Fruit fly (Drosophila melanogaster): ENCODE results near the gene CG15756.

The CG15756 gene

DNA sequence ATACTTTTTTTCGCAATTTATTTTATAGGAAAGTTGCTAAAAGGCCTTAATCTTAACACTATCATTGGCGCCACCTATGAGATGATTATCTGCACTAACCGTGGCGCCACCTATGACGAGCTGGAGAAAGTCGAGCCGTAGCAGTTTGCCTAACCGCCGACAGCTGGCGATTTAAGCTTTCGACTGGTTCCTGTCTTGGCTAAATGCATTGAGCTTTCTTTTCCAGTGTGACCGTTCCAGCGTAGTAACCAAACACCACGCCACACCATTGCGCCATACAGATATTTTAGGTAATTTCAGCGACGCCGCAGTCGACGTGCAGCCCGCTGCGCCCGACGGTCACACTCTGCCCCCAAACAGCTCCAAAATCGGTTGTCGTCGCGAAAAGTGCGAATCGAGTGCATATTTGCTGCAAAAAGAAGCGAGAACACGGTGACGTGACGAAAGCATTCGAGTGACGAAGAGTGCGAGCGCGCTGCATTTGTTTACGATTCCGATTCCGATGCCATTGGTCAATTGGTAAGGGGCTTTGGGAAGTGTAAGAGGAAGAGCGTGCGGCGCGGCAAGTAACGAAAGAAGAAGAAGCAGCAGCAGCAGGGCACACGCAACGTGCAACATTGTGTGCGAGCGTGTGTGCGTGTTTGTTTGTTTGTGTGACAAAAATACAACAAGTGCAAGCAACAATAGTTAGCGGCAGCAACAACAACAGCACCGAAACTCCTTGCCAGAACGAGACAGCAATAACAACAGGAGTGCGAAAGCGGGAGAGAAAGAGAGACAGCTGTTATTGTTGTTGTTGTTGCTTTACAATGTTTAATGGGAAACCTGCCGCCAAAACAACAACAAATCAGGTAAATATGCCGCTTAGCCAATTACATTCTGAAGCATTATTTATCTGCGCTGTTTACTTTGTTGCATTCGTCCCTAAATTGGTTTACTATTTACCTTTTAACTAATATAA, 29.6 kb downstream of the CG15756 start, which contains the start of the genes CG46311 and Tpst (continued):
- TF ChIP-seq CG17359 (tag; optimal IDR thresholded peaks at IDR 0.05), result peak; percentile 71
- peak; percentile 6 for TF ChIP-seq CG2875 (GFP tag; optimal IDR thresholded peaks at IDR 0.05)
- no peak for TF ChIP-seq CG1529 (GFP tag; optimal IDR thresholded peaks at IDR 0.05)
- TF ChIP-seq PHDP (tag; optimal IDR thresholded peaks at IDR 0.05), result peak; percentile 3
- TF ChIP-seq CG13296 (GFP tag; optimal IDR thresholded peaks at IDR 0.05), result no peak
- TF ChIP-seq Deaf1 (tag; optimal IDR thresholded peaks at IDR 0.05), result peak; percentile 65
- TF ChIP-seq sob (GFP tag; IDR thresholded peaks at IDR 0.05), result peak; percentile 58; the same call in 1 of the 2 replicates
- no peak for TF ChIP-seq CG3407 (GFP tag; optimal IDR thresholded peaks at IDR 0.05)
- TF ChIP-seq CG18599 (GFP tag; optimal IDR thresholded peaks at IDR 0.05), result peak; percentile 63
- TF ChIP-seq onecut (GFP tag; IDR thresholded peaks at IDR 0.05), result peak; percentile 61
- TF ChIP-seq CG3065 (GFP tag; optimal IDR thresholded peaks at IDR 0.05), result peak; percentile 13
- TF ChIP-seq ham (GFP tag; IDR thresholded peaks at IDR 0.05), result no peak
- peak; percentile 38; the same call in 1 of the 2 replicates for TF ChIP-seq E2f1 (GFP tag; IDR thresholded peaks at IDR 0.05)
- TF ChIP-seq CG34224 (GFP tag; IDR thresholded peaks at IDR 0.05; ENCODE audit: partially characterized antibody), result peak; percentile 26; the same call in 1 of the 3 replicates
- peak; percentile 47 for TF ChIP-seq Dip3 (GFP tag; optimal IDR thresholded peaks at IDR 0.05)
- TF ChIP-seq Meics (GFP tag; optimal IDR thresholded peaks at IDR 0.05), result peak; percentile 69
- no peak for TF ChIP-seq CG2202 (tag; optimal IDR thresholded peaks at IDR 0.05)
- TF ChIP-seq zf30C (GFP tag; optimal IDR thresholded peaks at IDR 0.05), result no peak
- TF ChIP-seq Dbx (GFP tag; IDR thresholded peaks at IDR 0.05), result peak; percentile 60; the same call in 2 of the 3 replicates
- TF ChIP-seq Hr39 (optimal IDR thresholded peaks at IDR 0.05), result no peak
- TF ChIP-seq CG32767 (GFP tag; IDR thresholded peaks at IDR 0.05), result no peak
- TF ChIP-seq ase (GFP tag; IDR thresholded peaks at IDR 0.05), result peak; percentile 73
- peak; percentile 72 for TF ChIP-seq bab2 (GFP tag; optimal IDR thresholded peaks at IDR 0.05)
- 0 out of 2 replicates have a peak, but pooled peaks have one; percentile 19 for TF ChIP-seq Taf1 (GFP tag; IDR thresholded peaks at IDR 0.05)
- TF ChIP-seq phol (tag; optimal IDR thresholded peaks at IDR 0.05), result peak; percentile 37
- TF ChIP-seq Adf1 (GFP tag; IDR thresholded peaks at IDR 0.05), result peak; percentile 89
- TF ChIP-seq CG18011 (GFP tag; optimal IDR thresholded peaks at IDR 0.05), result no peak
- TF ChIP-seq sna (GFP tag; IDR thresholded peaks at IDR 0.05; ENCODE audit: partially characterized antibody), result 0 out of 2 replicates have a peak, but pooled peaks have one; percentile 34
- peak; percentile 21 for TF ChIP-seq CG10431 (GFP tag; optimal IDR thresholded peaks at IDR 0.05)
- TF ChIP-seq Hey (tag; optimal IDR thresholded peaks at IDR 0.05), result no peak
- TF ChIP-seq CG6791 (GFP tag; IDR thresholded peaks at IDR 0.05; ENCODE audit: partially characterized antibody), result 0 out of 3 replicates have a peak, but pooled peaks have one; percentile 62
- TF ChIP-seq NC2α (GFP tag; optimal IDR thresholded peaks at IDR 0.05), result peak; percentile 46
- 0 out of 2 replicates have a peak, but pooled peaks have one; percentile 42 for TF ChIP-seq CG31441 (GFP tag; IDR thresholded peaks at IDR 0.05)
- no peak for TF ChIP-seq gsb-n (tag; optimal IDR thresholded peaks at IDR 0.05)
- peak; percentile 27; the same call in 1 of the 2 replicates for TF ChIP-seq Drgx (GFP tag; IDR thresholded peaks at IDR 0.05)
- TF ChIP-seq CG15601 (tag; optimal IDR thresholded peaks at IDR 0.05), result peak; percentile 26
- no peak for TF ChIP-seq mld (GFP tag; IDR thresholded peaks at IDR 0.05; ENCODE audit: partially characterized antibody)
- peak; percentile 20 for TF ChIP-seq CG3163 (GFP tag; optimal IDR thresholded peaks at IDR 0.05)
- no peak for TF ChIP-seq seq (GFP tag; IDR thresholded peaks at IDR 0.05)
- TF ChIP-seq CG4617 (GFP tag; optimal IDR thresholded peaks at IDR 0.05; ENCODE audit: borderline replicate concordance), result peak; percentile 36
- no peak for TF ChIP-seq wek (GFP tag; optimal IDR thresholded peaks at IDR 0.05)
- peak; percentile 59 for TF ChIP-seq NfI (GFP tag; optimal IDR thresholded peaks at IDR 0.05)
- TF ChIP-seq sens (GFP tag), result peak; percentile 74
- peak; percentile 77 for TF ChIP-seq CG17328 (GFP tag; IDR thresholded peaks at IDR 0.05)
- TF ChIP-seq Max (GFP tag; optimal IDR thresholded peaks at IDR 0.05), result peak; percentile 15
- TF ChIP-seq NK7.1 (GFP tag; optimal IDR thresholded peaks at IDR 0.05), result peak; percentile 39
- no peak for TF ChIP-seq psq (GFP tag; optimal IDR thresholded peaks at IDR 0.05)
- TF ChIP-seq chm (GFP tag; IDR thresholded peaks at IDR 0.05), result peak; percentile 56; the same call in 1 of the 2 replicates
